Worm (Caenorhabditis elegans): ENCODE measurements around the gene ins-10.

DNA sequence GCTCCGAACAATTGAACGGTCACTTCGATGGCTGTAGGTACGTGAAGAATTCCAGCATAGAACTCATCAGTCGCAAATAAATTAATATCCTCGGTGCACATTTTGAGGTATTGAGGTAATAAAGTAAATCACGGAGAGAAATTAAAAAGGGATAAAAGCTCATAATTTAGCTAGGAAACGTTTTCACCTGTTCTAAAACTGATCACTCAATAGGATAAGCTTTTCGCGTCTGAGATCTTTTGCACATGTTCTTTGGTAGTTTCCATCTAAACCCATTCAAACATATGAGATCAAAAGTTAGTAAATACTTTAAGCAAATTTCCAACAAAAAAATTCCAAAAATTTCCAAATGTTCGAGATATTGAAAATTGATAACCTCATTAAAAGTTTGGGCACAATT, 16.3 kb upstream of the ins-10 start, which contains the start of gene srh-308:
- TF ChIP-seq mab-5 (tag; optimal IDR thresholded peaks at IDR 0.05), result no peak
- no peak for TF ChIP-seq unc-62 (GFP tag; optimal IDR thresholded peaks at IDR 0.05)
- no peak for TF ChIP-seq ztf-11 (tag; optimal IDR thresholded peaks at IDR 0.05)
- TF ChIP-seq snpc-4 (tag; optimal IDR thresholded peaks at IDR 0.05), result no peak
- TF ChIP-seq pha-4 (tag; optimal IDR thresholded peaks at IDR 0.05), result no peak
